Fruit fly (Drosophila melanogaster) whole organism, prepupa: ENCODE data around the gene CG17819.
A peak's percentile ranks its signal among the peaks of the same experiment; 100 is the strongest.

Experiments used
- Blimp-1 ChIP-seq: fragments of 200-800 bp; sonication (Bioruptor generic); optimal IDR thresholded peaks from 3 replicates; lab custom pipeline; 2017; ENCODE audit warnings: missing biosample characterization, missing genetic modification characterization, mild to moderate bottlenecking, moderate library complexity, missing genetic modification reagents
- CG10669 ChIP-seq: fragments of 200-800 bp; sonication (Bioruptor generic); optimal IDR thresholded peaks from 3 replicates; lab custom pipeline; 2018; ENCODE audit warnings: missing biosample characterization, mild to moderate bottlenecking, missing genetic modification characterization, moderate library complexity
- CG11294 ChIP-seq: fragments of 200-800 bp; sonication (Bioruptor generic); IDR thresholded peaks from 2 replicates; pipeline ENCODE4 v1.3.6; 2022; ENCODE audit warnings: missing biosample characterization, missing genetic modification characterization
- CG11902 ChIP-seq: fragments of 200-800 bp; sonication (Bioruptor generic); optimal IDR thresholded peaks from 3 replicates; lab custom pipeline; 2016; ENCODE audit warnings: missing biosample characterization, missing genetic modification characterization
- CG15336 ChIP-seq: fragments of 200-800 bp; sonication (Bioruptor generic); IDR thresholded peaks from 2 replicates; pipeline ENCODE4 v1.3.6; 2022; ENCODE audit warnings: missing biosample characterization, missing genetic modification characterization
- CG1621 ChIP-seq: fragments of 200-800 bp; sonication (Bioruptor generic); optimal IDR thresholded peaks from 3 replicates; lab custom pipeline; 2018; ENCODE audit warnings: missing biosample characterization, mild to moderate bottlenecking, missing genetic modification characterization
- CG3032 ChIP-seq: fragments of 200-800 bp; optimal IDR thresholded peaks from 2 replicates; lab custom pipeline; 2019; ENCODE audit warnings: missing biosample characterization, mild to moderate bottlenecking, missing genetic modification characterization, moderate library complexity
- CG31627 ChIP-seq: fragments of 200-800 bp; sonication (Bioruptor generic); optimal IDR thresholded peaks from 3 replicates; lab custom pipeline; 2016; ENCODE audit warnings: missing biosample characterization, missing genetic modification characterization
- CG32006 ChIP-seq: fragments of 200-800 bp; sonication (Bioruptor generic); optimal IDR thresholded peaks from 3 replicates; lab custom pipeline; 2017; ENCODE audit warnings: missing biosample characterization, mild to moderate bottlenecking, missing genetic modification characterization
- CG34406 ChIP-seq: fragments of 200-800 bp; sonication (Bioruptor generic); optimal IDR thresholded peaks from 3 replicates; lab custom pipeline; 2016; ENCODE audit warnings: missing biosample characterization, missing genetic modification characterization
- CG3919 ChIP-seq: fragments of 200-800 bp; sonication (Bioruptor generic); optimal IDR thresholded peaks from 3 replicates; lab custom pipeline; 2016; ENCODE audit warnings: missing biosample characterization, missing genetic modification characterization
- CG6163 ChIP-seq: fragments of 200-800 bp; sonication (Bioruptor generic); IDR thresholded peaks from 3 replicates; pipeline ENCODE4 v1.3.6; 2022; ENCODE audit warnings: missing biosample characterization, missing genetic modification characterization
- CG6276 ChIP-seq: fragments of 200-800 bp; sonication (Bioruptor generic); optimal IDR thresholded peaks from 2 replicates; lab custom pipeline; 2017; ENCODE audit warnings: missing biosample characterization, mild to moderate bottlenecking, missing genetic modification characterization
- CG6792 ChIP-seq: fragments of 200-800 bp; sonication (Bioruptor generic); optimal IDR thresholded peaks from 3 replicates; lab custom pipeline; 2016; ENCODE audit warnings: missing biosample characterization, missing genetic modification characterization
- CG6808 ChIP-seq: fragments of 200-800 bp; sonication (Bioruptor generic); optimal IDR thresholded peaks from 3 replicates; lab custom pipeline; 2017; ENCODE audit warnings: missing biosample characterization, missing genetic modification characterization, mild to moderate bottlenecking, moderate library complexity, missing genetic modification reagents
- CG6854 ChIP-seq: fragments of 200-800 bp; sonication (Bioruptor generic); optimal IDR thresholded peaks from 2 replicates; lab custom pipeline; 2017; ENCODE audit warnings: missing biosample characterization, mild to moderate bottlenecking, missing genetic modification characterization
- CG7368 ChIP-seq: fragments of 200-800 bp; sonication (Bioruptor generic); optimal IDR thresholded peaks from 3 replicates; lab custom pipeline; 2016; ENCODE audit warnings: missing biosample characterization, missing genetic modification characterization
- CG8632 ChIP-seq: fragments of 200-800 bp; sonication (Bioruptor generic); optimal IDR thresholded peaks from 3 replicates; lab custom pipeline; 2016; ENCODE audit warnings: missing biosample characterization, missing genetic modification characterization
- CG9139 ChIP-seq: fragments of 200-800 bp; sonication (Bioruptor generic); optimal IDR thresholded peaks from 3 replicates; lab custom pipeline; 2017; ENCODE audit warnings: missing biosample characterization, mild to moderate bottlenecking, missing genetic modification characterization
- Eip75B ChIP-seq: fragments of 200-800 bp; sonication (Bioruptor generic); optimal IDR thresholded peaks from 3 replicates; lab custom pipeline; 2016; ENCODE audit warnings: missing biosample characterization, missing genetic modification characterization
- Eip78C ChIP-seq: fragments of 200-800 bp; sonication (Bioruptor generic); peaks from one replicate; lab custom pipeline; 2016; ENCODE audit warnings: missing biosample characterization, missing genetic modification characterization
- Eip93F ChIP-seq: fragments of 200-800 bp; sonication (Bioruptor generic); optimal IDR thresholded peaks from 2 replicates; lab custom pipeline; 2016; ENCODE audit warnings: missing biosample characterization, mild to moderate bottlenecking, missing genetic modification characterization
- Ets21C ChIP-seq: fragments of 200-800 bp; sonication (Bioruptor generic); optimal IDR thresholded peaks from 3 replicates; lab custom pipeline; 2016; ENCODE audit warnings: missing biosample characterization, missing genetic modification characterization
- Ets96B ChIP-seq: fragments of 200-800 bp; optimal IDR thresholded peaks from 2 replicates; lab custom pipeline; 2019; ENCODE audit warnings: missing biosample characterization, mild to moderate bottlenecking, missing genetic modification characterization, moderate library complexity
- Gug ChIP-seq: fragments of 200-800 bp; sonication (Bioruptor generic); IDR thresholded peaks from 2 replicates; pipeline ENCODE4 v1.3.6; 2022; ENCODE audit warnings: missing biosample characterization, missing genetic modification characterization
- Hr4 ChIP-seq: fragments of 200-800 bp; sonication (Bioruptor generic); optimal IDR thresholded peaks from 3 replicates; lab custom pipeline; 2016; ENCODE audit warnings: missing biosample characterization, missing genetic modification characterization
- Met ChIP-seq: fragments of 200-800 bp; sonication (Bioruptor generic); optimal IDR thresholded peaks from 3 replicates; lab custom pipeline; 2016; ENCODE audit warnings: missing biosample characterization, missing genetic modification characterization
- OdsH ChIP-seq: fragments of 200-800 bp; sonication (Bioruptor generic); optimal IDR thresholded peaks from 3 replicates; lab custom pipeline; 2016; ENCODE audit warnings: missing biosample characterization, missing genetic modification characterization
- Sox102F ChIP-seq: fragments of 200-800 bp; sonication (Bioruptor generic); optimal IDR thresholded peaks from 2 replicates; lab custom pipeline; 2016; ENCODE audit warnings: missing biosample characterization, mild to moderate bottlenecking, missing genetic modification characterization
- Sox15 ChIP-seq: fragments of 200-800 bp; sonication (Bioruptor generic); optimal IDR thresholded peaks from 3 replicates; lab custom pipeline; 2016; ENCODE audit warnings: missing biosample characterization, missing genetic modification characterization
- acj6 ChIP-seq: fragments of 200-800 bp; sonication (Bioruptor generic); optimal IDR thresholded peaks from 3 replicates; lab custom pipeline; 2016; ENCODE audit warnings: missing biosample characterization, missing genetic modification characterization
- dsx ChIP-seq: fragments of 200-800 bp; optimal IDR thresholded peaks from 3 replicates; lab custom pipeline; 2019; ENCODE audit warnings: missing biosample characterization, mild to moderate bottlenecking, missing genetic modification characterization, moderate library complexity; ENCODE audit not compliant: poor library complexity, severe bottlenecking
- esn ChIP-seq: fragments of 200-800 bp; sonication (Bioruptor generic); optimal IDR thresholded peaks from 2 replicates; lab custom pipeline; 2016; ENCODE audit warnings: missing biosample characterization, mild to moderate bottlenecking, missing genetic modification characterization, moderate library complexity
- fd85E ChIP-seq: fragments of 200-800 bp; sonication (Bioruptor generic); optimal IDR thresholded peaks from 3 replicates; lab custom pipeline; 2016; ENCODE audit warnings: missing biosample characterization, missing genetic modification characterization
- lz ChIP-seq: fragments of 200-800 bp; sonication (Bioruptor generic); optimal IDR thresholded peaks from 3 replicates; lab custom pipeline; 2016; ENCODE audit warnings: missing biosample characterization, missing genetic modification characterization
- net ChIP-seq: fragments of 200-800 bp; sonication (Bioruptor generic); optimal IDR thresholded peaks from 3 replicates; lab custom pipeline; 2016; ENCODE audit warnings: missing biosample characterization, missing genetic modification characterization
- salr ChIP-seq, 2 experiments: fragments of 200-800 bp; sonication (Bioruptor generic); optimal IDR thresholded peaks; 3 replicates each; lab custom pipeline; 2016 to 2018; ENCODE audit warnings: missing biosample characterization in 2 of 2, missing genetic modification characterization in 2 of 2, mild to moderate bottlenecking in 1 of 2
- spab ChIP-seq: fragments of 200-800 bp; sonication (Bioruptor generic); optimal IDR thresholded peaks from 2 replicates; lab custom pipeline; 2017; ENCODE audit warnings: missing biosample characterization, mild to moderate bottlenecking, missing genetic modification characterization, missing genetic modification reagents
- ss ChIP-seq, 2 experiments: fragments of 200-800 bp; sonication (Bioruptor generic); optimal IDR thresholded peaks; 2 replicates in 1 of 2; 3 replicates in 1 of 2; lab custom pipeline; 2017 to 2018; ENCODE audit warnings: mild to moderate bottlenecking in 2 of 2, missing biosample characterization in 2 of 2, missing genetic modification characterization in 2 of 2, moderate library complexity in 1 of 2
- svp ChIP-seq: fragments of 200-800 bp; sonication (Bioruptor generic); peaks from one replicate; lab custom pipeline; 2016; ENCODE audit warnings: missing biosample characterization, missing genetic modification characterization
- topi ChIP-seq: fragments of 200-800 bp; sonication (Bioruptor generic); optimal IDR thresholded peaks from 3 replicates; lab custom pipeline; 2016; ENCODE audit warnings: missing biosample characterization, missing genetic modification characterization
- vri ChIP-seq: fragments of 200-800 bp; sonication (Bioruptor generic); optimal IDR thresholded peaks from 3 replicates; lab custom pipeline; 2016; ENCODE audit warnings: missing biosample characterization, mild to moderate bottlenecking, missing genetic modification characterization

The CG17819 gene

DNA sequence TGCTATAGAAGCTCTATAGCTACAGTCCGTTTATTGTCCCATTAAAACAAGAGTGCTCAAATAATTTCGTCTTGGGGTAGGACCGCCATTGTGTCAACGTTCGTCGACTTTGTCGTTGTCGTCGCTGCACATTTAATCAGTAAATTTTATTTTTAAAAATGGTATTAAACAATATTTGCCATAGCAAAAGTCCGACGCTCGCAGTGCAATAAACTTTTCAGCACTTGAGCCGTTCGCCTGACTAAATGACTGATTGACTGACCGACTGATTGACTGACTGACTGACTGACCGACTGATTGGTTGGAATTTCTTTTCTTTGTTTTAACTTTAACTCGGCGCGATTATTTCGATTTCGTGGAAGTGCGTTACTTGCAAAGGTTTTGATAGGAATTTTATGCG lies 4.6 kb upstream of the CG17819 start (continued):
- TF ChIP-seq esn (GFP tag; lab: Kevin White, UChicago) (no peak), vri (GFP tag; lab: Kevin White, UChicago) (peak; percentile 96), net (GFP tag; lab: Kevin White, UChicago) (no peak), Gug (GFP tag; lab: Robert Waterston, UW) (no peak), Eip78C (GFP tag; lab: Kevin White, UChicago) (no peak), fd85E (GFP tag; lab: Kevin White, UChicago) (no peak), CG6276 (GFP tag; lab: Kevin White, UChicago) (no peak), CG11902 (GFP tag; lab: Kevin White, UChicago) (no peak), OdsH (no peak), Eip75B (no peak), CG6808 (GFP tag; lab: Kevin White, UChicago) (no peak), CG3919 (GFP tag; lab: Kevin White, UChicago) (no peak), CG6792 (GFP tag; lab: Kevin White, UChicago) (no peak), Sox102F (GFP tag; lab: Kevin White, UChicago) (no peak), CG6854 (GFP tag; lab: Kevin White, UChicago) (no peak), ss (GFP tag; optimal IDR thresholded peaks at IDR 0.05; lab: Kevin White, UChicago) (no peak), CG15336 (GFP tag; lab: Robert Waterston, UW) (no peak), Sox15 (GFP tag; lab: Kevin White, UChicago) (no peak), dsx (GFP tag; lab: Kevin White, UChicago) (no peak), topi (GFP tag; lab: Kevin White, UChicago) (no peak), CG7368 (no peak), CG9139 (GFP tag; lab: Kevin White, UChicago) (peak; percentile 23), Eip93F (peak; percentile 83), spab (GFP tag; lab: Kevin White, UChicago) (no peak), CG31627 (GFP tag; lab: Kevin White, UChicago) (no peak), CG10669 (GFP tag; lab: Kevin White, UChicago) (no peak), CG11294 (GFP tag; lab: Robert Waterston, UW) (no peak), CG8632 (GFP tag; lab: Kevin White, UChicago) (no peak)

DNA sequence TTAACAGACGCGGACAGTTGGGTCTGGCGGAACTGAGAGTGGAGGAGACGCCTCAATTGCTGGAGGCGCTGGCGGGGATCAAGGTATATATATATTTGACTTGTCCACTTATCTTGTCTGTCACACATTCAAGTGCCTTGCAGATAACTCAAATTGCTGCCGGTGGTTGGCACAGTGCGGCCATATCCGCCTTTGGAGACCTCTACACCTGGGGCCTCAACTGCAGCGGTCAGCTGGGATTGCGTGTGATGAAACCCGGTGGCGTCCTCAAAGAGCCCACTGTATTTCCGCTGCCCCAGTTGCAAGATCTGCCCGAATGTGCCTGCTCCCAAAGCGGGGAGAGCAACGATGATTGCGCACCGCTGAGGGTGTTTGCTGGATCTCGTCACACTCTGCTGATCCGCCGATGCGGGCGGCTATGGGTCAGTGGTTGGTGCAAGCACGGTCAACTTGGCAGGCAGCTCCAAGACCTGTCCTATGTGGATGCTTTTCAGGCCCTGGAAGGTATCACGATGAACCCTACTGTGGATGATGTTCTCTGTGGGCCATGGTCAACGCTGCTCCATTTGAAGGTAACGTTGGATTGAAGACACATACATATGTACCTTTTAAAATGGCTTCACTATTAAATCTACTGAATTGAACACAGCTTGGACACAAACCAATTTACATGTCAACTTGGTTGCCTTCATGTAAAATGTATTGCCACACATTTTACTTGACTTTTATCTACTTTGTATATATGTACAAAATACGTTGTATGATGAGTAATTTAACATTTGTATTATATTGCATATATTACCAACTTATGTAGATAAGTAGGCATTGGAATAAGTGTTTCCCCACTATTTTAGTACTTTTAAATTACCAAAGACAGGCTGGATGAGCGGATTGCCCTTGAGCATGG lies 3.6 kb upstream of the CG17819 start, which contains the start of gene CG43844:
Gene CG43844 (plus strand): TSS at position 844 of the 907 bp plus-strand sequence.
- TF ChIP-seq CG7368 (peak; percentile 15), CG15336 (GFP tag; lab: Robert Waterston, UW) (no peak), CG6163 (0 out of 3 replicates have a peak, but pooled peaks have one; percentile 9), CG3032 (tag; lab: Kevin White, UChicago) (no peak), esn (GFP tag; lab: Kevin White, UChicago) (peak; percentile 21), svp (GFP tag; lab: Kevin White, UChicago) (peak; percentile 54), Met (GFP tag; lab: Kevin White, UChicago) (peak; percentile 23), acj6 (GFP tag; lab: Kevin White, UChicago) (peak; percentile 23), Ets96B (no peak), CG6276 (GFP tag; lab: Kevin White, UChicago) (no peak), CG11902 (GFP tag; lab: Kevin White, UChicago) (peak; percentile 9), Eip78C (GFP tag; lab: Kevin White, UChicago) (peak; percentile 51), CG10669 (GFP tag; lab: Kevin White, UChicago) (no peak), Hr4 (GFP tag; lab: Kevin White, UChicago) (no peak), fd85E (GFP tag; lab: Kevin White, UChicago) (no peak), CG34406 (GFP tag; lab: Kevin White, UChicago) (peak; percentile 9), OdsH (peak; percentile 0), Blimp-1 (GFP tag; lab: Kevin White, UChicago) (no peak), dsx (GFP tag; lab: Kevin White, UChicago) (peak; percentile 83), salr (GFP tag; optimal IDR thresholded peaks at IDR 0.05; lab: Kevin White, UChicago) (no peak), CG32006 (GFP tag; lab: Kevin White, UChicago) (no peak), Ets21C (no peak), vri (GFP tag; lab: Kevin White, UChicago) (peak; percentile 10), net (GFP tag; lab: Kevin White, UChicago) (no peak), ss (GFP tag; optimal IDR thresholded peaks at IDR 0.05; lab: Kevin White, UChicago) (no peak), topi (GFP tag; lab: Kevin White, UChicago) (peak; percentile 4), CG1621 (no peak), lz (GFP tag; lab: Kevin White, UChicago) (no peak), CG6808 (GFP tag; lab: Kevin White, UChicago) (no peak)
